Fruit fly (Drosophila melanogaster): Measurements from ENCODE around the gene CG17744.

The CG17744 gene

dm6 chr3L:6996907-6997306 lies 29.7 kb downstream of the CG17744 start (continued):
- TF ChIP-seq svp (GFP tag): peak; percentile 73
- TF ChIP-seq Hr39 (GFP tag; optimal IDR thresholded peaks at IDR 0.05): peak; percentile 47
- peak; percentile 48 for TF ChIP-seq Smox (GFP tag; optimal IDR thresholded peaks at IDR 0.05)
- TF ChIP-seq Hr38 (GFP tag; optimal IDR thresholded peaks at IDR 0.05): no peak
- TF ChIP-seq dsx (GFP tag; optimal IDR thresholded peaks at IDR 0.05; ENCODE audit: poor library complexity, severe bottlenecking): peak; percentile 30
- TF ChIP-seq Sox15 (GFP tag; optimal IDR thresholded peaks at IDR 0.05): peak; percentile 19
- TF ChIP-seq Eip78C (GFP tag): peak; percentile 85
- TF ChIP-seq fkh (GFP tag; optimal IDR thresholded peaks at IDR 0.05): no peak
- peak; percentile 84 for TF ChIP-seq Hr4 (GFP tag; optimal IDR thresholded peaks at IDR 0.05)
- peak; percentile 21 for TF ChIP-seq dac (GFP tag; optimal IDR thresholded peaks at IDR 0.05)
- peak; percentile 35 for TF ChIP-seq Ets96B (tag; optimal IDR thresholded peaks at IDR 0.05)
- TF ChIP-seq CG6276 (GFP tag; optimal IDR thresholded peaks at IDR 0.05): peak; percentile 58

dm6 chr3L:6995364-6995749 lies 31.2 kb downstream of the CG17744 start:
- TF ChIP-seq svp (GFP tag): no peak
- TF ChIP-seq Met (GFP tag; optimal IDR thresholded peaks at IDR 0.05): no peak
- no peak for TF ChIP-seq CG7368 (GFP tag; optimal IDR thresholded peaks at IDR 0.05)
- TF ChIP-seq CG8119 (GFP tag; IDR thresholded peaks at IDR 0.05): no peak
- TF ChIP-seq Smox (GFP tag; optimal IDR thresholded peaks at IDR 0.05): no peak
- no peak for TF ChIP-seq ss (GFP tag; optimal IDR thresholded peaks at IDR 0.05)
- TF ChIP-seq net (GFP tag; optimal IDR thresholded peaks at IDR 0.05): no peak
- TF ChIP-seq fd59A (GFP tag; optimal IDR thresholded peaks at IDR 0.05): no peak
- TF ChIP-seq CG31627 (GFP tag; optimal IDR thresholded peaks at IDR 0.05): no peak
- no peak for TF ChIP-seq topi (GFP tag; optimal IDR thresholded peaks at IDR 0.05)
- TF ChIP-seq CG6276 (GFP tag; optimal IDR thresholded peaks at IDR 0.05): no peak
- TF ChIP-seq esn (GFP tag; optimal IDR thresholded peaks at IDR 0.05): no peak
- TF ChIP-seq Eip78C (GFP tag): no peak
- TF ChIP-seq Ets21C (GFP tag; optimal IDR thresholded peaks at IDR 0.05): no peak

dm6 chr3L:6993350-6993749 lies 33.2 kb downstream of the CG17744 start:
- TF ChIP-seq CG15336 (GFP tag; IDR thresholded peaks at IDR 0.05) (no peak), Hr4 (GFP tag; optimal IDR thresholded peaks at IDR 0.05) (no peak), Hr38 (GFP tag; optimal IDR thresholded peaks at IDR 0.05) (no peak), CG10669 (GFP tag; optimal IDR thresholded peaks at IDR 0.05) (no peak), CG6276 (GFP tag; optimal IDR thresholded peaks at IDR 0.05) (no peak), Sox15 (GFP tag; optimal IDR thresholded peaks at IDR 0.05) (no peak), CG8632 (GFP tag; optimal IDR thresholded peaks at IDR 0.05) (no peak), CG8319 (GFP tag; optimal IDR thresholded peaks at IDR 0.05) (no peak), lz (GFP tag; optimal IDR thresholded peaks at IDR 0.05) (no peak), CG7368 (GFP tag; optimal IDR thresholded peaks at IDR 0.05) (no peak), Met (GFP tag; optimal IDR thresholded peaks at IDR 0.05) (no peak), fd59A (GFP tag; optimal IDR thresholded peaks at IDR 0.05) (no peak), CG1621 (tag; optimal IDR thresholded peaks at IDR 0.05) (no peak), CG11762 (GFP tag; optimal IDR thresholded peaks at IDR 0.05; ENCODE audit: insufficient read depth) (no peak), acj6 (GFP tag; optimal IDR thresholded peaks at IDR 0.05) (no peak)

- TF ChIP-seq CG32006 (GFP tag; optimal IDR thresholded peaks at IDR 0.05): no peak
- no peak for TF ChIP-seq topi (GFP tag; optimal IDR thresholded peaks at IDR 0.05)
- TF ChIP-seq spab (GFP tag; optimal IDR thresholded peaks at IDR 0.05): no peak
- TF ChIP-seq ss (GFP tag; optimal IDR thresholded peaks at IDR 0.05): no peak
- TF ChIP-seq Sox102F (GFP tag; optimal IDR thresholded peaks at IDR 0.05): no peak
- no peak for TF ChIP-seq CG16779 (tag; optimal IDR thresholded peaks at IDR 0.05)
- no peak for TF ChIP-seq pdm3 (GFP tag; optimal IDR thresholded peaks at IDR 0.05)
- no peak for TF ChIP-seq Smox (GFP tag; optimal IDR thresholded peaks at IDR 0.05)
- no peak for TF ChIP-seq OdsH (GFP tag; optimal IDR thresholded peaks at IDR 0.05)
- TF ChIP-seq CG6792 (GFP tag; optimal IDR thresholded peaks at IDR 0.05): no peak
- TF ChIP-seq eg (GFP tag; IDR thresholded peaks at IDR 0.05): no peak
- no peak for TF ChIP-seq lz (GFP tag; optimal IDR thresholded peaks at IDR 0.05)
- TF ChIP-seq fkh (GFP tag; optimal IDR thresholded peaks at IDR 0.05): no peak
- TF ChIP-seq CG8319 (GFP tag; optimal IDR thresholded peaks at IDR 0.05): no peak
- TF ChIP-seq CG6276 (GFP tag; optimal IDR thresholded peaks at IDR 0.05): no peak
- TF ChIP-seq dsx (GFP tag; optimal IDR thresholded peaks at IDR 0.05; ENCODE audit: poor library complexity, severe bottlenecking): no peak
These were observed 36.3 kb downstream of the CG17744 start, which contains the start of gene bin for dm6 chr3L:6990288-6990687. Gene bin (plus strand): TSS chr3L:6990622.

All from whole organism, prepupa.